Fruit fly (Drosophila melanogaster) whole organism, prepupa: ENCODE measurements around the gene Tl.

Experiments
- Blimp-1 ChIP-seq: fragments of 200-800 bp; sonication (Bioruptor generic); optimal IDR thresholded peaks from 3 replicates; lab custom pipeline; 2017; ENCODE audit warnings: missing biosample characterization, missing genetic modification characterization, mild to moderate bottlenecking, moderate library complexity, missing genetic modification reagents
- CG10631 ChIP-seq: fragments of 200-800 bp; sonication (Bioruptor generic); optimal IDR thresholded peaks from 2 replicates; lab custom pipeline; 2016; ENCODE audit warnings: missing biosample characterization, missing genetic modification characterization
- CG10669 ChIP-seq: fragments of 200-800 bp; sonication (Bioruptor generic); optimal IDR thresholded peaks from 3 replicates; lab custom pipeline; 2018; ENCODE audit warnings: missing biosample characterization, mild to moderate bottlenecking, missing genetic modification characterization, moderate library complexity
- CG11294 ChIP-seq: fragments of 200-800 bp; sonication (Bioruptor generic); IDR thresholded peaks from 2 replicates; pipeline ENCODE4 v1.3.6; 2022; ENCODE audit warnings: missing biosample characterization, missing genetic modification characterization
- CG11762 ChIP-seq: fragments of 200-800 bp; sonication (Bioruptor generic); optimal IDR thresholded peaks from 3 replicates; lab custom pipeline; 2016; ENCODE audit warnings: missing biosample characterization, missing genetic modification characterization; ENCODE audit not compliant: insufficient read depth
- CG15336 ChIP-seq: fragments of 200-800 bp; sonication (Bioruptor generic); IDR thresholded peaks from 2 replicates; pipeline ENCODE4 v1.3.6; 2022; ENCODE audit warnings: missing biosample characterization, missing genetic modification characterization
- CG1621 ChIP-seq: fragments of 200-800 bp; sonication (Bioruptor generic); optimal IDR thresholded peaks from 3 replicates; lab custom pipeline; 2018; ENCODE audit warnings: missing biosample characterization, mild to moderate bottlenecking, missing genetic modification characterization
- CG3032 ChIP-seq: fragments of 200-800 bp; optimal IDR thresholded peaks from 2 replicates; lab custom pipeline; 2019; ENCODE audit warnings: missing biosample characterization, mild to moderate bottlenecking, missing genetic modification characterization, moderate library complexity
- CG31627 ChIP-seq: fragments of 200-800 bp; sonication (Bioruptor generic); optimal IDR thresholded peaks from 3 replicates; lab custom pipeline; 2016; ENCODE audit warnings: missing biosample characterization, missing genetic modification characterization
- CG32006 ChIP-seq: fragments of 200-800 bp; sonication (Bioruptor generic); optimal IDR thresholded peaks from 3 replicates; lab custom pipeline; 2017; ENCODE audit warnings: missing biosample characterization, mild to moderate bottlenecking, missing genetic modification characterization
- CG3919 ChIP-seq: fragments of 200-800 bp; sonication (Bioruptor generic); optimal IDR thresholded peaks from 3 replicates; lab custom pipeline; 2016; ENCODE audit warnings: missing biosample characterization, missing genetic modification characterization
- CG6163 ChIP-seq: fragments of 200-800 bp; sonication (Bioruptor generic); IDR thresholded peaks from 3 replicates; pipeline ENCODE4 v1.3.6; 2022; ENCODE audit warnings: missing biosample characterization, missing genetic modification characterization
- CG6276 ChIP-seq: fragments of 200-800 bp; sonication (Bioruptor generic); optimal IDR thresholded peaks from 2 replicates; lab custom pipeline; 2017; ENCODE audit warnings: missing biosample characterization, mild to moderate bottlenecking, missing genetic modification characterization
- CG7368 ChIP-seq: fragments of 200-800 bp; sonication (Bioruptor generic); optimal IDR thresholded peaks from 3 replicates; lab custom pipeline; 2016; ENCODE audit warnings: missing biosample characterization, missing genetic modification characterization
- CG8119 ChIP-seq: fragments of 200-800 bp; sonication (Bioruptor generic); IDR thresholded peaks from 3 replicates; pipeline ENCODE4 v1.3.6; 2022; ENCODE audit warnings: missing biosample characterization, missing genetic modification characterization
- CG8632 ChIP-seq: fragments of 200-800 bp; sonication (Bioruptor generic); optimal IDR thresholded peaks from 3 replicates; lab custom pipeline; 2016; ENCODE audit warnings: missing biosample characterization, missing genetic modification characterization
- CG9139 ChIP-seq: fragments of 200-800 bp; sonication (Bioruptor generic); optimal IDR thresholded peaks from 3 replicates; lab custom pipeline; 2017; ENCODE audit warnings: missing biosample characterization, mild to moderate bottlenecking, missing genetic modification characterization
- Eip75B ChIP-seq: fragments of 200-800 bp; sonication (Bioruptor generic); optimal IDR thresholded peaks from 3 replicates; lab custom pipeline; 2016; ENCODE audit warnings: missing biosample characterization, missing genetic modification characterization
- Eip78C ChIP-seq: fragments of 200-800 bp; sonication (Bioruptor generic); peaks from one replicate; lab custom pipeline; 2016; ENCODE audit warnings: missing biosample characterization, missing genetic modification characterization
- Eip93F ChIP-seq: fragments of 200-800 bp; sonication (Bioruptor generic); optimal IDR thresholded peaks from 2 replicates; lab custom pipeline; 2016; ENCODE audit warnings: missing biosample characterization, mild to moderate bottlenecking, missing genetic modification characterization
- Ets96B ChIP-seq: fragments of 200-800 bp; optimal IDR thresholded peaks from 2 replicates; lab custom pipeline; 2019; ENCODE audit warnings: missing biosample characterization, mild to moderate bottlenecking, missing genetic modification characterization, moderate library complexity
- Gug ChIP-seq: fragments of 200-800 bp; sonication (Bioruptor generic); IDR thresholded peaks from 2 replicates; pipeline ENCODE4 v1.3.6; 2022; ENCODE audit warnings: missing biosample characterization, missing genetic modification characterization
- Hr38 ChIP-seq: sonication (Bioruptor generic); optimal IDR thresholded peaks from 2 replicates; lab custom pipeline; 2016; ENCODE audit warnings: missing biosample characterization, missing genetic modification characterization
- Hr39 ChIP-seq: fragments of 200-800 bp; sonication (Bioruptor generic); optimal IDR thresholded peaks from 2 replicates; lab custom pipeline; 2016; ENCODE audit warnings: missing biosample characterization, missing genetic modification characterization
- Hr4 ChIP-seq: fragments of 200-800 bp; sonication (Bioruptor generic); optimal IDR thresholded peaks from 3 replicates; lab custom pipeline; 2016; ENCODE audit warnings: missing biosample characterization, missing genetic modification characterization
- Lpt ChIP-seq: fragments of 200-800 bp; sonication (Bioruptor generic); optimal IDR thresholded peaks from 3 replicates; lab custom pipeline; 2016; ENCODE audit warnings: missing biosample characterization, missing genetic modification characterization
- Met ChIP-seq: fragments of 200-800 bp; sonication (Bioruptor generic); optimal IDR thresholded peaks from 3 replicates; lab custom pipeline; 2016; ENCODE audit warnings: missing biosample characterization, missing genetic modification characterization
- OdsH ChIP-seq: fragments of 200-800 bp; sonication (Bioruptor generic); optimal IDR thresholded peaks from 3 replicates; lab custom pipeline; 2016; ENCODE audit warnings: missing biosample characterization, missing genetic modification characterization
- Sox102F ChIP-seq: fragments of 200-800 bp; sonication (Bioruptor generic); optimal IDR thresholded peaks from 2 replicates; lab custom pipeline; 2016; ENCODE audit warnings: missing biosample characterization, mild to moderate bottlenecking, missing genetic modification characterization
- Sox14 ChIP-seq: fragments of 200-800 bp; sonication (Bioruptor generic); optimal IDR thresholded peaks from 3 replicates; lab custom pipeline; 2016; ENCODE audit warnings: missing biosample characterization, missing genetic modification characterization
- achi ChIP-seq: fragments of 200-800 bp; sonication (Bioruptor generic); optimal IDR thresholded peaks from 3 replicates; lab custom pipeline; 2016; ENCODE audit warnings: missing biosample characterization, missing genetic modification characterization
- cyc ChIP-seq: fragments of 200-800 bp; sonication (Bioruptor generic); optimal IDR thresholded peaks from 3 replicates; lab custom pipeline; 2016; ENCODE audit warnings: missing biosample characterization, missing genetic modification characterization
- dac ChIP-seq: fragments of 200-800 bp; sonication (Bioruptor generic); optimal IDR thresholded peaks from 2 replicates; lab custom pipeline; 2017; ENCODE audit warnings: missing biosample characterization, mild to moderate bottlenecking, missing genetic modification characterization
- eg ChIP-seq: fragments of 200-800 bp; sonication (Bioruptor generic); IDR thresholded peaks from 3 replicates; pipeline ENCODE4 v1.3.6; 2022; ENCODE audit warnings: missing biosample characterization, missing genetic modification characterization
- esn ChIP-seq: fragments of 200-800 bp; sonication (Bioruptor generic); optimal IDR thresholded peaks from 2 replicates; lab custom pipeline; 2016; ENCODE audit warnings: missing biosample characterization, mild to moderate bottlenecking, missing genetic modification characterization, moderate library complexity
- fd59A ChIP-seq: fragments of 200-800 bp; sonication (Bioruptor generic); optimal IDR thresholded peaks from 2 replicates; lab custom pipeline; 2017; ENCODE audit warnings: missing biosample characterization, mild to moderate bottlenecking, missing genetic modification characterization, missing genetic modification reagents
- fd85E ChIP-seq: fragments of 200-800 bp; sonication (Bioruptor generic); optimal IDR thresholded peaks from 3 replicates; lab custom pipeline; 2016; ENCODE audit warnings: missing biosample characterization, missing genetic modification characterization
- fkh ChIP-seq: fragments of 200-800 bp; sonication (Bioruptor generic); optimal IDR thresholded peaks from 3 replicates; lab custom pipeline; 2017; ENCODE audit warnings: missing biosample characterization, mild to moderate bottlenecking, missing genetic modification characterization, moderate library complexity
- lz ChIP-seq: fragments of 200-800 bp; sonication (Bioruptor generic); optimal IDR thresholded peaks from 3 replicates; lab custom pipeline; 2016; ENCODE audit warnings: missing biosample characterization, missing genetic modification characterization
- net ChIP-seq: fragments of 200-800 bp; sonication (Bioruptor generic); optimal IDR thresholded peaks from 3 replicates; lab custom pipeline; 2016; ENCODE audit warnings: missing biosample characterization, missing genetic modification characterization
- pdm3 ChIP-seq: fragments of 200-800 bp; sonication (Bioruptor generic); optimal IDR thresholded peaks from 3 replicates; lab custom pipeline; 2016; ENCODE audit warnings: missing biosample characterization, missing genetic modification characterization
- salr ChIP-seq, 2 experiments: fragments of 200-800 bp; sonication (Bioruptor generic); optimal IDR thresholded peaks; 3 replicates each; lab custom pipeline; 2016 to 2018; ENCODE audit warnings: missing biosample characterization in 2 of 2, missing genetic modification characterization in 2 of 2, mild to moderate bottlenecking in 1 of 2
- ss ChIP-seq, 2 experiments: fragments of 200-800 bp; sonication (Bioruptor generic); optimal IDR thresholded peaks; 2 replicates in 1 of 2; 3 replicates in 1 of 2; lab custom pipeline; 2017 to 2018; ENCODE audit warnings: mild to moderate bottlenecking in 2 of 2, missing biosample characterization in 2 of 2, missing genetic modification characterization in 2 of 2, moderate library complexity in 1 of 2
- svp ChIP-seq: fragments of 200-800 bp; sonication (Bioruptor generic); peaks from one replicate; lab custom pipeline; 2016; ENCODE audit warnings: missing biosample characterization, missing genetic modification characterization
- topi ChIP-seq: fragments of 200-800 bp; sonication (Bioruptor generic); optimal IDR thresholded peaks from 3 replicates; lab custom pipeline; 2016; ENCODE audit warnings: missing biosample characterization, missing genetic modification characterization

Tl gene

dm6 chr3R:26801427-26802160 is 2.8 kb downstream of the Tl start (continued):
- TF ChIP-seq CG8632 (GFP tag; lab: Kevin White, UChicago), result no peak
- no peak for TF ChIP-seq fd85E
- no peak for TF ChIP-seq CG31627
- TF ChIP-seq fd59A (GFP tag; lab: Kevin White, UChicago), result no peak
- TF ChIP-seq esn, result peak; percentile 22
- TF ChIP-seq fkh, result no peak
- peak; percentile 52 for TF ChIP-seq Eip78C (GFP tag; lab: Kevin White, UChicago)
- TF ChIP-seq Blimp-1, result no peak
- TF ChIP-seq CG11294, result no peak
- no peak for TF ChIP-seq CG6163 (GFP tag; lab: Robert Waterston, UW)
- no peak for TF ChIP-seq Hr38 (GFP tag; lab: Kevin White, UChicago)
- TF ChIP-seq topi (GFP tag; lab: Kevin White, UChicago), result peak; percentile 32
- no peak for TF ChIP-seq CG1621 (tag; lab: Kevin White, UChicago)
- peak; percentile 1 for TF ChIP-seq OdsH
- peak; percentile 50; the same call in 1 of the 3 replicates for TF ChIP-seq CG8119

- TF ChIP-seq Ets96B (tag; lab: Kevin White, UChicago) (no peak), CG11294 (no peak), cyc (GFP tag; lab: Kevin White, UChicago) (no peak), topi (GFP tag; lab: Kevin White, UChicago) (no peak), OdsH (no peak), CG10669 (no peak)
Measured at dm6 chr3R:26803104-26803503, 4.3 kb downstream of the Tl start.

DNA sequence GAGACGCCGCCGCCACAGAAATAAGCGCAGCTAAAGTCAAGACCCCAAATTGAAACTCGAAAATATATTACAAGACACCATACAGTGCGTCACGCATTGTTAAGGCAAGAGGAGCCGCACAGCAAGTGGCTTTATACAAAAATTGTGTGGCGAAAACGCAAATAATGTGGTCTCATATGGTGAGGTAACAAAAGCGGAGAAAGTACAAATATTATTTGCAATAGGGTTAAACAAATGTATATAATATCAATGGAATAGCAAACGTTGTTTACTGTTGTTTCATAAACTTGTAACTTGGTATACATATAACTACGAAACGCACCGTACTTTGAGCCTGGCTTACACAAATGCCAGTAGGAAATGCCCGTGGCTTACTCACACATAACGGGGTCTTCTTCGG is 6.0 kb downstream of the Tl start:
- TF ChIP-seq ss (GFP tag; optimal IDR thresholded peaks at IDR 0.05; lab: Kevin White, UChicago) (no peak), fd85E (no peak), CG8632 (GFP tag; lab: Kevin White, UChicago) (no peak), CG11762 (GFP tag; lab: Kevin White, UChicago) (no peak), Met (GFP tag; lab: Kevin White, UChicago) (peak; percentile 10), dac (GFP tag; lab: Kevin White, UChicago) (no peak), svp (GFP tag; lab: Kevin White, UChicago) (peak; percentile 36), fkh (no peak), CG10669 (no peak), Gug (GFP tag; lab: Robert Waterston, UW) (no peak), Sox102F (GFP tag; lab: Kevin White, UChicago) (peak; percentile 39), fd59A (GFP tag; lab: Kevin White, UChicago) (no peak), eg (GFP tag; lab: Robert Waterston, UW) (no peak), cyc (GFP tag; lab: Kevin White, UChicago) (no peak), CG8119 (peak; percentile 56; the same call in 1 of the 3 replicates), CG3032 (tag; lab: Kevin White, UChicago) (no peak), pdm3 (GFP tag; lab: Kevin White, UChicago) (peak; percentile 5), CG31627 (peak; percentile 3), CG15336 (GFP tag; lab: Robert Waterston, UW) (peak; percentile 30; the same call in 1 of the 2 replicates), CG10631 (peak; percentile 2), topi (GFP tag; lab: Kevin White, UChicago) (peak; percentile 17), OdsH (peak; percentile 22), Hr39 (GFP tag; lab: Kevin White, UChicago) (peak; percentile 7), CG7368 (no peak), Hr4 (GFP tag; lab: Kevin White, UChicago) (peak; percentile 37), Eip93F (GFP tag; lab: Kevin White, UChicago) (no peak), net (no peak), Sox14 (peak; percentile 5), salr (GFP tag; optimal IDR thresholded peaks at IDR 0.05; lab: Kevin White, UChicago) (no peak), Ets96B (tag; lab: Kevin White, UChicago) (no peak), esn (peak; percentile 32), Lpt (GFP tag; lab: Kevin White, UChicago) (no peak), Eip75B (GFP tag; lab: Kevin White, UChicago) (no peak), achi (GFP tag; lab: Kevin White, UChicago) (peak; percentile 34), CG9139 (GFP tag; lab: Kevin White, UChicago) (no peak), lz (no peak), CG6276 (peak; percentile 50), Hr38 (GFP tag; lab: Kevin White, UChicago) (no peak), Eip78C (GFP tag; lab: Kevin White, UChicago) (peak; percentile 77), CG3919 (GFP tag; lab: Kevin White, UChicago) (peak; percentile 20), CG32006 (GFP tag; lab: Kevin White, UChicago) (peak; percentile 62)
